Fruit fly (Drosophila melanogaster): ENCODE results near the gene CG31668.

The CG31668 gene

DNA sequence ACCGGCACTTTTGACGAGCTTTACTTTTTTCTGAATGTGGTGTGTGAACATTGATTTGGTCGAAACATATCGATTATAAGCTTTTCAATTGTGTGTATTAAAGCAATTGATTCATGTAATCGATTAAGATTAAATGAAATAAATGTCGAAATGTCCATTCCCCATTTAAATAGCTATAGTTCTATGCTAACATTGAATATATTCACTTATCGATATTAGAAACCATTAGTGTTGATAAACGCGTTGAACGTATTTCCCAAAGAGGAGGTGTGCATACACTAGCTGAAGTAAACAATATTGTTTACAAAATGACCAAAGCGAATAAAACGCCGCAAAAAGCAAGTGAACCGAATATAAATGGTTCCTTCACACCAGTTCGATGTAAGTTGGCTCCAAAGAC, 8.0 kb upstream of the CG31668 start, which contains the start of the genes Uch and CG34174 (continued):
- TF ChIP-seq CG11093 (GFP tag; IDR thresholded peaks at IDR 0.05) (no peak), CG7928 (GFP tag; optimal IDR thresholded peaks at IDR 0.05) (no peak), chm (GFP tag; IDR thresholded peaks at IDR 0.05) (no peak), BtbVII (GFP tag; optimal IDR thresholded peaks at IDR 0.05) (peak; percentile 15), CG18262 (tag; optimal IDR thresholded peaks at IDR 0.05) (peak; percentile 28), Ssrp (tag; optimal IDR thresholded peaks at IDR 0.05) (no peak), gro (GFP tag; optimal IDR thresholded peaks at IDR 0.05) (peak; percentile 9), Lpt (GFP tag; optimal IDR thresholded peaks at IDR 0.05) (no peak), CG10209 (GFP tag; optimal IDR thresholded peaks at IDR 0.05) (no peak), CG5180 (GFP tag; optimal IDR thresholded peaks at IDR 0.05) (no peak), sr (GFP tag; IDR thresholded peaks at IDR 0.05) (no peak), Dll (GFP tag; IDR thresholded peaks at IDR 0.05; ENCODE audit: partially characterized antibody) (peak; percentile 82), CG2116 (GFP tag; optimal IDR thresholded peaks at IDR 0.05) (peak; percentile 64), CG30020 (tag; optimal IDR thresholded peaks at IDR 0.05) (peak; percentile 32), CG10147 (GFP tag; optimal IDR thresholded peaks at IDR 0.05) (peak; percentile 45), HmgD (GFP tag; optimal IDR thresholded peaks at IDR 0.05) (no peak), CG3163 (GFP tag; optimal IDR thresholded peaks at IDR 0.05) (no peak), dpn (GFP tag; optimal IDR thresholded peaks at IDR 0.05) (peak in 1 of 2 experiments; percentile 31), CG14050 (GFP tag; IDR thresholded peaks at IDR 0.05) (no peak), CG14667 (GFP tag; IDR thresholded peaks at IDR 0.05) (no peak), Sry-β (GFP tag; optimal IDR thresholded peaks at IDR 0.05) (no peak), CG34376 (GFP tag; optimal IDR thresholded peaks at IDR 0.05) (peak; percentile 21), PHDP (tag; optimal IDR thresholded peaks at IDR 0.05) (no peak), Stat92E (GFP tag; optimal IDR thresholded peaks at IDR 0.05) (peak in 1 of 3 experiments; percentile 23), disco-r (GFP tag; optimal IDR thresholded peaks at IDR 0.05) (no peak), bcd (GFP tag; optimal IDR thresholded peaks at IDR 0.05) (peak; percentile 24), Spps (tag; optimal IDR thresholded peaks at IDR 0.05) (no peak), CG6854 (GFP tag; optimal IDR thresholded peaks at IDR 0.05) (no peak), CG17361 (GFP tag; IDR thresholded peaks at IDR 0.05) (peak; percentile 46; the same call in 1 of the 3 replicates), vfl (GFP tag; optimal IDR thresholded peaks at IDR 0.05) (no peak), ems (GFP tag; optimal IDR thresholded peaks at IDR 0.05) (no peak), Xbp1 (GFP tag; optimal IDR thresholded peaks at IDR 0.05) (no peak), Opbp (GFP tag; IDR thresholded peaks at IDR 0.05; ENCODE audit: partially characterized antibody) (0 out of 3 replicates have a peak, but pooled peaks have one; percentile 17), danr (GFP tag; IDR thresholded peaks at IDR 0.05) (no peak), CG13624 (GFP tag; optimal IDR thresholded peaks at IDR 0.05) (peak; percentile 45), Adf1 (GFP tag; IDR thresholded peaks at IDR 0.05) (no peak), ttk (GFP tag; IDR thresholded peaks at IDR 0.05) (no peak), Med (GFP tag) (peak; percentile 72), CG7786 (GFP tag; optimal IDR thresholded peaks at IDR 0.05) (no peak), CG6791 (GFP tag; IDR thresholded peaks at IDR 0.05; ENCODE audit: partially characterized antibody) (peak; percentile 65), B-H2 (GFP tag; optimal IDR thresholded peaks at IDR 0.05) (peak; percentile 38), CG1602 (GFP tag; optimal IDR thresholded peaks at IDR 0.05) (no peak), Bteb2 (GFP tag; optimal IDR thresholded peaks at IDR 0.05) (peak; percentile 3), HLH4C (GFP tag; IDR thresholded peaks at IDR 0.05; ENCODE audit: partially characterized antibody) (peak; percentile 73), nerfin-2 (GFP tag; IDR thresholded peaks at IDR 0.05; ENCODE audit: partially characterized antibody) (no peak; the same call in 1 of the 2 replicates), tin (GFP tag; optimal IDR thresholded peaks at IDR 0.05) (peak; percentile 7), CG42726 (GFP tag; IDR thresholded peaks at IDR 0.05; ENCODE audit: partially characterized antibody) (no peak), Dek (tag; optimal IDR thresholded peaks at IDR 0.05) (no peak), CG15514 (GFP tag; optimal IDR thresholded peaks at IDR 0.05) (peak; percentile 44), ind (GFP tag; optimal IDR thresholded peaks at IDR 0.05) (no peak)
